Fruit fly (Drosophila melanogaster) whole organism, wandering third instar larva: ENCODE data around the gene Bx.

Experiments
- Abd-B ChIP-seq: fragments of >200 bp; optimal IDR thresholded peaks from 2 replicates; lab custom pipeline; 2017; ENCODE audit warnings: missing biosample characterization, missing genetic modification characterization
- HLH106 ChIP-seq: fragments of 200-800 bp; optimal IDR thresholded peaks from 3 replicates; lab custom pipeline; 2019; ENCODE audit warnings: missing biosample characterization, mild to moderate bottlenecking, missing genetic modification characterization, moderate library complexity
- Hr78 ChIP-seq: fragments of >200 bp; optimal IDR thresholded peaks from 2 replicates; lab custom pipeline; 2017; ENCODE audit warnings: missing biosample characterization, missing genetic modification characterization
- Hr83 ChIP-seq: fragments of 200-300 bp; sonication (Bioruptor generic); optimal IDR thresholded peaks from 2 replicates; lab custom pipeline; 2016; ENCODE audit warnings: missing biosample characterization, mild to moderate bottlenecking, missing genetic modification characterization, moderate library complexity; ENCODE audit not compliant: poor library complexity, severe bottlenecking
- Jra ChIP-seq: sonication (Bioruptor generic); optimal IDR thresholded peaks from 2 replicates; lab custom pipeline; 2016; ENCODE audit warnings: missing biosample characterization, missing genetic modification characterization
- N ChIP-seq: fragments of >200 bp; optimal IDR thresholded peaks from 2 replicates; lab custom pipeline; 2018; ENCODE audit warnings: missing biosample characterization, missing external identifiers, missing genetic modification characterization
- ey ChIP-seq: fragments of 200-800 bp; sonication (Bioruptor generic); optimal IDR thresholded peaks from 2 replicates; lab custom pipeline; 2016; ENCODE audit warnings: missing biosample characterization, missing genetic modification characterization
- fru ChIP-seq: fragments of 200-800 bp; sonication (Bioruptor generic); optimal IDR thresholded peaks from 3 replicates; lab custom pipeline; 2016; ENCODE audit warnings: missing biosample characterization, mild to moderate bottlenecking, missing genetic modification characterization
- psq ChIP-seq: fragments of 200-800 bp; sonication (Bioruptor generic); optimal IDR thresholded peaks from 3 replicates; lab custom pipeline; 2017; ENCODE audit warnings: missing biosample characterization, mild to moderate bottlenecking, missing genetic modification characterization, moderate library complexity
- rgr ChIP-seq: fragments of 200-800 bp; sonication (Bioruptor generic); optimal IDR thresholded peaks from 3 replicates; lab custom pipeline; 2016; ENCODE audit warnings: missing biosample characterization, mild to moderate bottlenecking, missing genetic modification characterization

- no peak for TF ChIP-seq Hr83 (GFP tag; lab: Kevin White, UChicago)
- no peak for TF ChIP-seq HLH106 (tag; lab: Kevin White, UChicago)
- no peak for TF ChIP-seq psq (GFP tag; lab: Kevin White, UChicago)
- no peak for TF ChIP-seq ey
- TF ChIP-seq Hr78 (GFP tag; lab: Kevin White, UChicago) = no peak
- TF ChIP-seq Abd-B (GFP tag; lab: Kevin White, UChicago) = no peak
- TF ChIP-seq fru (GFP tag; lab: Kevin White, UChicago) = no peak
- no peak for TF ChIP-seq Jra (GFP tag; lab: Kevin White, UChicago)
- no peak for TF ChIP-seq rgr
- no peak for TF ChIP-seq N (GFP tag; lab: Kevin White, UChicago)
Observed at dm6 chrX:18510884-18511283, 4.3 kb upstream of the Bx start.
